Worm (Caenorhabditis elegans) whole organism, young adult: ENCODE results near the gene mig-10.

Experiments
- B0261.1 ChIP-seq: sonication (generic microtip); optimal IDR thresholded peaks from 2 replicates; lab custom pipeline; 2016; ENCODE audit warnings: mild to moderate bottlenecking, missing genetic modification characterization, moderate library complexity, missing compliant biosample characterization
- attf-6 ChIP-seq: fragments of 200-800 bp; sonication (Bioruptor generic); IDR thresholded peaks from 2 replicates; pipeline ENCODE4 v1.3.6; 2022; ENCODE audit warnings: missing genetic modification reagents, missing genetic modification characterization, missing compliant biosample characterization
- ets-4 ChIP-seq: fragments of 200-800 bp; sonication (Bioruptor generic); optimal IDR thresholded peaks from 2 replicates; lab custom pipeline; 2018; ENCODE audit warnings: mild to moderate bottlenecking, missing genetic modification characterization, missing compliant biosample characterization
- hlh-12 ChIP-seq: sonication (generic microtip); optimal IDR thresholded peaks from 2 replicates; lab custom pipeline; 2016; ENCODE audit warnings: missing genetic modification characterization, missing compliant biosample characterization
- unc-62 ChIP-seq: fragments of 150-350 bp; optimal IDR thresholded peaks from 2 replicates; lab custom pipeline; 2014; ENCODE audit warnings: missing biosample characterization, missing genetic modification reagents, missing genetic modification characterization

DNA sequence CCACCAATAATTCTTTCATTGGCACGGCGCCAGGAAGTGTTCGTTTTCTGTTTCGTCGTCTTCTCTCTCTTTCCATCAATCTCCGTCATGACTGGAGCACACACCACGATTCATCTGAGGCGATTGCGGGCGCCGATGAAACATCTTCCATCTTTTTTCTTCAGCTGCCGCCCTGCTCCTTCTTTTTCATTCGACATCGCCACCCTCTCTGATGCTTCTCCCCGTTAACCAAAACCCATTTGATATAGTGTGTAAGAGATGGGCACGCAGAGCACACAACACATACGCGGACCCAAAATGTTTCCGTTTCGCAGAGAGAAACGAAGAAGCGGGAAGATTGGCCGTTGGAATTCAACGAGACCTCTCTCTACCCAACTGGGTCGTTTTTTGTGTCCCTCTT, 8.6 kb downstream of the mig-10 start:
- TF ChIP-seq B0261.1 (tag; lab: Kevin White, UChicago) (no peak), ets-4 (GFP tag; lab: Kevin White, UChicago) (no peak), unc-62 (GFP tag; lab: Kevin White, UChicago) (no peak), hlh-12 (tag; lab: Kevin White, UChicago) (no peak), attf-6 (GFP tag; lab: Robert Waterston, UW) (no peak)
